Worm (Caenorhabditis elegans): ENCODE data around the gene K02F3.9.

The K02F3.9 gene

DNA sequence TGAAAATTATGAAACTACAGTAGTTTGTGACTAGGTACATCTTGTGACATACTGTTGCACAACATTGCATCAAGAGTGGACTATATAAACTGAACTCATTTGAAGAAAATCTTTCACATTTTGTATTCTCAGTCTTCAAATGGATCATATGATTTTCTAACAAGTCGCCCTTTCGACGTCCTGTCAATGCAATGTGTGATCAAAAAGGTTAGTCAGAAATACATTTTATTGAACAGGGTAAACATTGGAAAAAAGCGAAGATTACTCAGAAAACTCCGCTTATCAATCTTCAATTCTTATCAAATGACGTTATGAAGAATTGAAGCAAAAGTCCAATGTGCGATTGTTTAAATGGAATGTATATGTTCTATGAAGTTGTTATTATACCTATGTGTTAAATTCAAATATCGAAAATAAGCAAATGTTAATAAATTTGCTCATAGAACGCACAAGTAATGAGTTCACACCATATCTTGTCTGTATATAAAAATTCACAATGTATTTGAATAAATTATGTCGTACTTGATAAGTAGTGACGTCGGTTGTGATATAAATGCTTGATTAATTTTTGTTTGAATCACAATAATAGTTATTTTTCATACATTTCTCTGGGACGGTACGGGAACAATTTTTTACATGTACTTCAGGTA lies 8.2 kb downstream of the K02F3.9 start, which contains the start of gene zip-2 (continued):
- TF ChIP-seq sptf-1 (tag; optimal IDR thresholded peaks at IDR 0.05) (no peak), ceh-90 (tag; optimal IDR thresholded peaks at IDR 0.05) (no peak), Y116A8C.19 (tag; optimal IDR thresholded peaks at IDR 0.05; ENCODE audit: borderline replicate concordance) (no peak), skn-1 (tag; optimal IDR thresholded peaks at IDR 0.05) (no peak), unc-86 (tag; optimal IDR thresholded peaks at IDR 0.05) (no peak), unc-130 (tag; optimal IDR thresholded peaks at IDR 0.05) (no peak), hlh-4 (tag; optimal IDR thresholded peaks at IDR 0.05) (no peak), fos-1 (tag; optimal IDR thresholded peaks at IDR 0.05) (no peak), nhr-71 (tag; optimal IDR thresholded peaks at IDR 0.05) (peak; percentile 52), efl-3 (GFP tag; optimal IDR thresholded peaks at IDR 0.05) (no peak), grh-1 (GFP tag; IDR thresholded peaks at IDR 0.05) (no peak), fkh-4 (tag; optimal IDR thresholded peaks at IDR 0.05; ENCODE audit: borderline replicate concordance) (no peak), ceh-63 (GFP tag; optimal IDR thresholded peaks at IDR 0.05) (no peak), hlh-17 (GFP tag; optimal IDR thresholded peaks at IDR 0.05; ENCODE audit: borderline replicate concordance) (no peak), ztf-11 (tag; optimal IDR thresholded peaks at IDR 0.05) (no peak), tbx-2 (tag; optimal IDR thresholded peaks at IDR 0.05) (no peak), ces-1 (GFP tag; optimal IDR thresholded peaks at IDR 0.05) (no peak), dpl-1 (GFP tag; optimal IDR thresholded peaks at IDR 0.05) (peak in 1 of 3 experiments; percentile 18), hpl-2 (GFP tag; optimal IDR thresholded peaks at IDR 0.05) (no peak), nhr-20 (tag; optimal IDR thresholded peaks at IDR 0.05) (peak; percentile 72), mep-1 (tag; optimal IDR thresholded peaks at IDR 0.05) (no peak), nhr-76 (tag; optimal IDR thresholded peaks at IDR 0.05) (no peak), ceh-8 (GFP tag; optimal IDR thresholded peaks at IDR 0.05) (no peak), swsn-7 (tag; optimal IDR thresholded peaks at IDR 0.05) (no peak), C16A3.4 (tag; optimal IDR thresholded peaks at IDR 0.05) (peak; percentile 19), ceh-88 (GFP tag; IDR thresholded peaks at IDR 0.05) (no peak), lin-39 (tag; optimal IDR thresholded peaks at IDR 0.05) (no peak), zag-1 (tag; optimal IDR thresholded peaks at IDR 0.05) (no peak), unc-30 (tag; optimal IDR thresholded peaks at IDR 0.05) (no peak), mdl-1 (tag; optimal IDR thresholded peaks at IDR 0.05) (peak in 1 of 2 experiments; percentile 19), nhr-19 (GFP tag; conservative IDR thresholded peaks at IDR 0.05) (no peak), nhr-77 (tag; optimal IDR thresholded peaks at IDR 0.05) (no peak), unc-62 (GFP tag; optimal IDR thresholded peaks at IDR 0.05) (no peak), nhr-12 (tag; optimal IDR thresholded peaks at IDR 0.05) (no peak), isw-1 (GFP tag; IDR thresholded peaks at IDR 0.05) (no peak), ama-1 (optimal IDR thresholded peaks at IDR 0.05) (no peak), pag-3 (tag; optimal IDR thresholded peaks at IDR 0.05; ENCODE audit: borderline replicate concordance, insufficient read depth) (no peak), nhr-84 (tag; optimal IDR thresholded peaks at IDR 0.05) (no peak), lin-14 (GFP tag; optimal IDR thresholded peaks at IDR 0.05) (peak; percentile 60), vab-15 (tag; optimal IDR thresholded peaks at IDR 0.05) (no peak), nhr-85 (tag) (no peak), C34B4.2 (tag; optimal IDR thresholded peaks at IDR 0.05) (no peak), F16B12.6 (tag; optimal IDR thresholded peaks at IDR 0.05) (no peak), elt-3 (tag; optimal IDR thresholded peaks at IDR 0.05) (peak in 2 of 6 experiments; percentile 54 to 74), rnt-1 (tag; optimal IDR thresholded peaks at IDR 0.05) (no peak), lin-13 (GFP tag; optimal IDR thresholded peaks at IDR 0.05) (no peak), egl-27 (tag; optimal IDR thresholded peaks at IDR 0.05) (no peak), egl-13 (tag; optimal IDR thresholded peaks at IDR 0.05) (no peak), pqm-1 (tag; optimal IDR thresholded peaks at IDR 0.05) (peak; percentile 43), sup-37 (GFP tag; optimal IDR thresholded peaks at IDR 0.05) (no peak), lin-35 (GFP tag; optimal IDR thresholded peaks at IDR 0.05) (peak in 1 of 2 experiments; percentile 48), jun-1 (tag; optimal IDR thresholded peaks at IDR 0.05) (peak; percentile 11)
